Worm (Caenorhabditis elegans) whole organism, L1 larva: ENCODE data around the gene col-85.

Experiments
- aha-1 ChIP-seq: fragments of 150-350 bp; optimal IDR thresholded peaks from 2 replicates; lab custom pipeline; 2014; ENCODE audit warnings: missing biosample characterization, missing genetic modification characterization
- ama-1 ChIP-seq: fragments of 150-350 bp; optimal IDR thresholded peaks from 2 replicates; lab custom pipeline; 2014
- ceh-63 ChIP-seq: fragments of 200-800 bp; sonication (Bioruptor generic); optimal IDR thresholded peaks from 2 replicates; lab custom pipeline; 2018; ENCODE audit warnings: mild to moderate bottlenecking, missing genetic modification characterization, missing compliant biosample characterization
- ceh-8 ChIP-seq: fragments of 200-800 bp; sonication (Bioruptor generic); optimal IDR thresholded peaks from 2 replicates; lab custom pipeline; 2018; ENCODE audit warnings: mild to moderate bottlenecking, missing genetic modification characterization, moderate library complexity, missing compliant biosample characterization
- ceh-82 ChIP-seq, 3 experiments: fragments of 150-350 bp in 1 of 3; sonication (generic microtip) in 2 of 3; optimal IDR thresholded peaks; 2 replicates each; lab custom pipeline; 2014 to 2017; ENCODE audit warnings: missing biosample characterization in 3 of 3, missing genetic modification characterization in 3 of 3
- ceh-90 ChIP-seq: sonication (generic microtip); optimal IDR thresholded peaks from 2 replicates; lab custom pipeline; 2016; ENCODE audit warnings: missing genetic modification characterization, missing compliant biosample characterization
- dpl-1 ChIP-seq, 3 experiments: fragments of 150-350 bp in 2 of 3; sonication (generic microtip) in 1 of 3; optimal IDR thresholded peaks; 2 replicates each; lab custom pipeline; 2014 to 2017; ENCODE audit warnings: missing biosample characterization in 3 of 3, missing genetic modification characterization in 3 of 3, missing genetic modification reagents in 3 of 3
- dsc-1 ChIP-seq: sonication (generic microtip); optimal IDR thresholded peaks from 2 replicates; lab custom pipeline; 2016; ENCODE audit warnings: mild to moderate bottlenecking, missing genetic modification characterization, missing compliant biosample characterization
- efl-1 ChIP-seq, 4 experiments: fragments of 150-350 bp; optimal IDR thresholded peaks in 3 of 4; peaks in 1 of 4; 1 replicate in 1 of 4; 2 replicates in 3 of 4; lab custom pipeline; 2014; ENCODE audit warnings: missing biosample characterization in 2 of 4, missing genetic modification characterization in 2 of 4, missing genetic modification reagents in 2 of 4
- efl-3 ChIP-seq: fragments of 200-800 bp; sonication (Bioruptor generic); optimal IDR thresholded peaks from 2 replicates; lab custom pipeline; 2018; ENCODE audit warnings: mild to moderate bottlenecking, missing genetic modification characterization, missing compliant biosample characterization
- egl-13 ChIP-seq: sonication (generic microtip); optimal IDR thresholded peaks from 2 replicates; lab custom pipeline; 2016; ENCODE audit warnings: missing genotype, missing genetic modification reagents, missing genetic modification characterization, missing compliant biosample characterization
- fkh-10 ChIP-seq: sonication (generic microtip); optimal IDR thresholded peaks from 2 replicates; lab custom pipeline; 2017; ENCODE audit warnings: missing biosample characterization, missing genetic modification reagents, missing genetic modification characterization
- fkh-8 ChIP-seq: sonication (generic microtip); optimal IDR thresholded peaks from 2 replicates; lab custom pipeline; 2016; ENCODE audit warnings: mild to moderate bottlenecking, missing genetic modification characterization, missing compliant biosample characterization
- hlh-4 ChIP-seq: sonication (generic microtip); optimal IDR thresholded peaks from 2 replicates; lab custom pipeline; 2016; ENCODE audit warnings: mild to moderate bottlenecking, missing genetic modification characterization, missing compliant biosample characterization
- irx-1 ChIP-seq: sonication (generic microtip); optimal IDR thresholded peaks from 2 replicates; lab custom pipeline; 2016; ENCODE audit warnings: missing genetic modification characterization, missing compliant biosample characterization
- isw-1 ChIP-seq: fragments of 200-800 bp; sonication (Bioruptor generic); IDR thresholded peaks from 2 replicates; pipeline ENCODE4 v1.3.6; 2022; ENCODE audit warnings: missing genetic modification characterization, missing compliant biosample characterization
- lin-14 ChIP-seq: fragments of 200-800 bp; sonication (Bioruptor generic); optimal IDR thresholded peaks from 2 replicates; lab custom pipeline; 2018; ENCODE audit warnings: mild to moderate bottlenecking, missing genetic modification characterization, moderate library complexity, missing compliant biosample characterization
- lir-3 ChIP-seq: sonication (generic microtip); optimal IDR thresholded peaks from 2 replicates; lab custom pipeline; 2016; ENCODE audit warnings: mild to moderate bottlenecking, missing genetic modification characterization, moderate library complexity, missing compliant biosample characterization; ENCODE audit not compliant: poor library complexity
- mab-9 ChIP-seq: fragments of 200-800 bp; sonication (Bioruptor generic); IDR thresholded peaks from 2 replicates; pipeline ENCODE4 v1.3.6; 2022; ENCODE audit warnings: missing genetic modification reagents, missing genetic modification characterization, missing compliant biosample characterization
- mep-1 ChIP-seq: fragments of 150-350 bp; optimal IDR thresholded peaks from 2 replicates; lab custom pipeline; 2014; ENCODE audit warnings: missing biosample characterization, missing genetic modification characterization
- nhr-11 ChIP-seq: fragments of 150-350 bp; optimal IDR thresholded peaks from 2 replicates; lab custom pipeline; 2014; ENCODE audit warnings: missing biosample characterization, missing genetic modification characterization
- nhr-47 ChIP-seq: sonication (generic microtip); optimal IDR thresholded peaks from 2 replicates; lab custom pipeline; 2016; ENCODE audit warnings: mild to moderate bottlenecking, missing genetic modification characterization, moderate library complexity, missing compliant biosample characterization
- nhr-71 ChIP-seq: sonication (generic microtip); optimal IDR thresholded peaks from 2 replicates; lab custom pipeline; 2016; ENCODE audit warnings: mild to moderate bottlenecking, missing genetic modification characterization, moderate library complexity, missing compliant biosample characterization
- nhr-84 ChIP-seq: sonication (generic microtip); optimal IDR thresholded peaks from 2 replicates; lab custom pipeline; 2017; ENCODE audit warnings: missing biosample characterization, missing genetic modification characterization
- nhr-85 ChIP-seq: sonication (generic microtip); peaks from one replicate; lab custom pipeline; 2016; ENCODE audit warnings: missing genetic modification characterization, inconsistent platforms, missing compliant biosample characterization
- pag-3 ChIP-seq: sonication (generic microtip); optimal IDR thresholded peaks from 2 replicates; lab custom pipeline; 2017; ENCODE audit warnings: missing genetic modification characterization, mild to moderate bottlenecking, missing compliant biosample characterization, antibody characterized with exemption, borderline replicate concordance; ENCODE audit not compliant: insufficient read depth
- pax-3 ChIP-seq: fragments of 200-800 bp; sonication (Bioruptor generic); optimal IDR thresholded peaks from 2 replicates; lab custom pipeline; 2018; ENCODE audit warnings: mild to moderate bottlenecking, missing genetic modification characterization, moderate library complexity, missing compliant biosample characterization
- skn-1 ChIP-seq: fragments of 150-350 bp; optimal IDR thresholded peaks from 2 replicates; lab custom pipeline; 2014; ENCODE audit warnings: missing biosample characterization, missing genetic modification characterization
- snpc-4 ChIP-seq: fragments of 150-350 bp; optimal IDR thresholded peaks from 2 replicates; lab custom pipeline; 2014; ENCODE audit warnings: missing biosample characterization, missing genetic modification characterization
- snu-23 ChIP-seq: sonication (generic microtip); optimal IDR thresholded peaks from 2 replicates; lab custom pipeline; 2016; ENCODE audit warnings: missing genetic modification characterization, missing compliant biosample characterization
- sox-4 ChIP-seq: sonication (generic microtip); optimal IDR thresholded peaks from 2 replicates; lab custom pipeline; 2016; ENCODE audit warnings: missing genetic modification characterization, missing compliant biosample characterization
- sptf-1 ChIP-seq: fragments of 150-350 bp; optimal IDR thresholded peaks from 2 replicates; lab custom pipeline; 2014; ENCODE audit warnings: missing biosample characterization, missing genetic modification characterization
- swsn-7 ChIP-seq: sonication (generic microtip); optimal IDR thresholded peaks from 2 replicates; lab custom pipeline; 2016; ENCODE audit warnings: missing genetic modification characterization, missing compliant biosample characterization
- unc-86 ChIP-seq: sonication (generic microtip); optimal IDR thresholded peaks from 2 replicates; lab custom pipeline; 2016; ENCODE audit warnings: missing genetic modification characterization, missing compliant biosample characterization
- zag-1 ChIP-seq: fragments of 150-350 bp; optimal IDR thresholded peaks from 2 replicates; lab custom pipeline; 2014; ENCODE audit warnings: missing biosample characterization, missing genetic modification characterization
- zip-4 ChIP-seq: fragments of 200-800 bp; sonication (Bioruptor generic); optimal IDR thresholded peaks from 2 replicates; lab custom pipeline; 2018; ENCODE audit warnings: mild to moderate bottlenecking, missing genetic modification characterization, moderate library complexity, missing compliant biosample characterization
- ztf-11 ChIP-seq, 2 experiments: sonication (generic microtip); optimal IDR thresholded peaks; 2 replicates each; lab custom pipeline; 2016 to 2017; ENCODE audit warnings: missing genetic modification characterization in 2 of 2, missing biosample characterization in 1 of 2, missing compliant biosample characterization in 1 of 2
- ztf-4 ChIP-seq: fragments of 150-350 bp; optimal IDR thresholded peaks from 2 replicates; lab custom pipeline; 2014; ENCODE audit warnings: missing biosample characterization, missing genetic modification characterization

col-85 gene

ce11 chrII:12496981-12497380 lies 2.1 kb upstream of the col-85 start, which contains the start of gene T21B4.3:
Gene T21B4.3 (minus strand): TSS chrII:12497081.
- no peak for TF ChIP-seq sptf-1 (tag; lab: Kevin White, UChicago)
- TF ChIP-seq zag-1 = no peak
- TF ChIP-seq nhr-11 (tag; lab: Kevin White, UChicago) = no peak
- TF ChIP-seq lin-14 (GFP tag; lab: Kevin White, UChicago) = no peak
- TF ChIP-seq, all 84 proteins: peak for 0

- peak; percentile 50 for TF ChIP-seq ceh-8 (GFP tag; lab: Kevin White, UChicago)
- no peak for TF ChIP-seq nhr-71 (tag; lab: Kevin White, UChicago)
Measured at ce11 chrII:12494067-12494477, 823 bp downstream of the col-85 start.

ce11 chrII:12491936-12492335 lies 3.0 kb downstream of the col-85 start, which contains the start of gene srz-6:
Gene srz-6 (plus strand): TSS chrII:12492236.
- TF ChIP-seq efl-1 (optimal IDR thresholded peaks at IDR 0.05; lab: Kevin White, UChicago) = no peak
- TF ChIP-seq efl-1 (GFP tag; optimal IDR thresholded peaks at IDR 0.05 in 1 of 2; lab: Kevin White, UChicago) = no peak
- TF ChIP-seq dpl-1 (GFP tag; optimal IDR thresholded peaks at IDR 0.05; lab: Kevin White, UChicago) = no peak
- no peak for TF ChIP-seq egl-13
- no peak for TF ChIP-seq ztf-11 (tag; optimal IDR thresholded peaks at IDR 0.05; lab: Kevin White, UChicago)
- no peak for TF ChIP-seq unc-86 (tag; lab: Kevin White, UChicago)
- TF ChIP-seq pag-3 (tag; lab: Kevin White, UChicago) = no peak
- TF ChIP-seq zip-4 (GFP tag; lab: Kevin White, UChicago) = no peak
- no peak for TF ChIP-seq isw-1 (GFP tag; lab: Robert Waterston, UW)
- no peak for TF ChIP-seq hlh-4 (tag; lab: Kevin White, UChicago)

- TF ChIP-seq dsc-1 = peak; percentile 53
- no peak for TF ChIP-seq egl-13
- TF ChIP-seq lin-14 (GFP tag; lab: Kevin White, UChicago) = peak; percentile 25
- TF ChIP-seq efl-3 (GFP tag; lab: Kevin White, UChicago) = no peak
- TF ChIP-seq, all 84 proteins: peak for 2
Measured at ce11 chrII:12489903-12490302, 5.0 kb downstream of the col-85 start, which contains the start of gene T21B4.15. Gene T21B4.15 (plus strand): TSS chrII:12490203.

ce11 chrII:12488810-12489209 lies 6.1 kb downstream of the col-85 start:
- TF ChIP-seq ztf-4 (tag; lab: Kevin White, UChicago) (no peak), nhr-47 (tag; lab: Kevin White, UChicago) (no peak), sox-4 (tag; lab: Kevin White, UChicago) (peak; percentile 52), pax-3 (tag; lab: Kevin White, UChicago) (peak; percentile 60), irx-1 (tag; lab: Kevin White, UChicago) (no peak), efl-1 (optimal IDR thresholded peaks at IDR 0.05; lab: Kevin White, UChicago) (no peak), efl-1 (GFP tag; optimal IDR thresholded peaks at IDR 0.05 in 1 of 2; lab: Kevin White, UChicago) (no peak), aha-1 (tag; lab: Kevin White, UChicago) (no peak), fkh-8 (tag; lab: Kevin White, UChicago) (peak; percentile 77), dsc-1 (peak; percentile 90)

- TF ChIP-seq lir-3 (tag; lab: Kevin White, UChicago) = no peak
- peak; percentile 29 for TF ChIP-seq nhr-85 (tag; lab: Kevin White, UChicago)
- no peak for TF ChIP-seq ceh-8 (GFP tag; lab: Kevin White, UChicago)
Measured at ce11 chrII:12485060-12485459, 9.8 kb downstream of the col-85 start, which contains the start of gene F15A4.10. Gene F15A4.10 (minus strand): TSS chrII:12485160.

- TF ChIP-seq nhr-84 (tag; lab: Kevin White, UChicago) = no peak
- TF ChIP-seq mab-9 (GFP tag; lab: Robert Waterston, UW) = no peak
- TF ChIP-seq pax-3 (tag; lab: Kevin White, UChicago) = no peak
- TF ChIP-seq skn-1 (tag; lab: Kevin White, UChicago) = no peak
- no peak for TF ChIP-seq snpc-4
- no peak for TF ChIP-seq ama-1 (lab: Kevin White, UChicago)
- TF ChIP-seq isw-1 (GFP tag; lab: Robert Waterston, UW) = no peak
- TF ChIP-seq nhr-11 (tag; lab: Kevin White, UChicago) = no peak
- no peak for TF ChIP-seq lin-14 (GFP tag; lab: Kevin White, UChicago)
- TF ChIP-seq unc-86 (tag; lab: Kevin White, UChicago) = no peak
- TF ChIP-seq hlh-4 (tag; lab: Kevin White, UChicago) = no peak
- TF ChIP-seq nhr-85 (tag; lab: Kevin White, UChicago) = no peak
- no peak for TF ChIP-seq ceh-63 (GFP tag; lab: Kevin White, UChicago)
- TF ChIP-seq swsn-7 (tag; lab: Kevin White, UChicago) = no peak
- no peak for TF ChIP-seq ceh-90 (tag; lab: Kevin White, UChicago)
- no peak for TF ChIP-seq ceh-82 (tag; optimal IDR thresholded peaks at IDR 0.05; lab: Kevin White, UChicago)
- no peak for TF ChIP-seq mep-1
- no peak for TF ChIP-seq fkh-10
- TF ChIP-seq snu-23 (GFP tag; lab: Kevin White, UChicago) = no peak
Measured at ce11 chrII:12482622-12483021, 12.3 kb downstream of the col-85 start, which contains the start of gene fbxb-102. Gene fbxb-102 (plus strand): TSS chrII:12482922.
